Worm (Caenorhabditis elegans): ENCODE measurements around the gene clec-207.
"Not testable (repeated sequence)": the region's sequence is repeated elsewhere in the genome, so short reads cannot be mapped to it uniquely, and the experiment has no call there.

Gene clec-207

DNA sequence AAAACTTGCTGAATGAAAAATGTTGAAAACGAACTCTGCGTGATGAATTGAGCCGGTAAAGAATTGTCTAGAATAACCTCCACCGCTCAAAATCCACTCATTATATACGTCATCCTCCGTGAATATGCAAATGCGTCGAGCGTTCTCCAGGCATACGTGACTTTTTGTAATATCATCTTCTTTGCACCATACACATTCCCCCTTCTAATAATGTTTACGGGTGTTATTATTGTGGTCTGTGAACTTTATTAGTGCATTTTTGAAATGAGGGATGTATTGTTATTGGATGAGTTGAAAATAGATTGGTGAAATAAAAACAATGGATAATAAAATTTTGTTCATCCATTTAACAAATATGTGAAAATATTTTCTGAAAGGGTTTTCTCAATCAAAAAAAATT, 44.0 kb downstream of the clec-207 start, which contains the start of gene F22F7.7:
Gene F22F7.7 (minus strand): TSS at position 125 of the 400 bp plus-strand sequence.
- TF ChIP-seq ceh-27 (GFP tag; optimal IDR thresholded peaks at IDR 0.05) (no peak), ztf-26 (tag; optimal IDR thresholded peaks at IDR 0.05) (no peak), rec-8 (tag; optimal IDR thresholded peaks at IDR 0.05) (no peak), repo-1 (tag; optimal IDR thresholded peaks at IDR 0.05) (no peak), sptf-2 (GFP tag; optimal IDR thresholded peaks at IDR 0.05) (no peak), ccch-3 (GFP tag; optimal IDR thresholded peaks at IDR 0.05) (no peak), madf-8 (GFP tag; conservative IDR thresholded peaks at IDR 0.05) (no peak), attf-6 (GFP tag; IDR thresholded peaks at IDR 0.05) (no peak), cebp-2 (GFP tag; IDR thresholded peaks at IDR 0.05) (no peak), gei-17 (GFP tag; optimal IDR thresholded peaks at IDR 0.05) (no peak), K11D2.4 (GFP tag; IDR thresholded peaks at IDR 0.05) (no peak), ztf-6 (GFP tag; IDR thresholded peaks at IDR 0.05) (no peak)

DNA sequence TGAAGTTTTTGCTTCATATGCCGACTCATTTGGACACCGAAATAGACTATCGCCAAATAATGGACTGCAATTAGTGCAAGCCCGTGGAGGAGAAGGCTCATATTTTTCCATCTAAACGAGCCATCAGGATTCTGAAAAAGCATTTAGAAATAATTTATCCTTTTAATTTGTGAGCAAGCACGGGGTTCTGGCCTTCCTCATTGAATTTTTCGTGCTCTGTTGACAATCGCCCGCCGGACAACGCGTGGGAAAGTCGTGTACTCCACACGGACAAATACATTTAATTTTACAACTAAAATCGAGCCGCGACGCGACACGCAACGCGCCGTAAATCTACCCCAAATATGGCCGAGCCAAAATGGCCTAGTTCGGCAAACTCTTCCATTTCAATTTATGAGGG, 48.5 kb downstream of the clec-207 start, which contains the start of gene F22F7.12:
Gene F22F7.12 (minus strand): TSS at position 101 of the 400 bp plus-strand sequence.
- TF ChIP-seq ZK185.1 (tag; optimal IDR thresholded peaks at IDR 0.05; ENCODE audit: poor library complexity, severe bottlenecking); F57A8.1 (GFP tag; optimal IDR thresholded peaks at IDR 0.05); let-607 (tag; optimal IDR thresholded peaks at IDR 0.05): not testable (repeated sequence)

DNA sequence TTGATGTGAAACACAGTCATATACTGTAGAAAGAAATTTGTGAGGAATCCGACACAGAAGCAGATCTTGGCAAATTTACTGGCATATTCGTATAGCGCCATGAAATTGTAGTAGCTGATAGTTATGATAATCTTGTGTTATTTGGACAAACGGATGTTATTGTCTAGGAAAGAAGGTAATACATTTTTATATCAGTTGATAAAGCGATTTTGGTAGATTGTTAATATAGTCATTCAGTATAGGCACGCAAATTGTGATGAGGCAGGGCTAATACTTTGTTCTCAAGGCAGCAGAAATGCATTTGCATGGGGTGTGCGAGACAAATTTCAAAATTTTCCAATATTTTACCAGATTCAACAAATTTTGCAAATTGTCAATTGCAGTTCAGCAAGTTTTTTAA, 50.2 kb downstream of the clec-207 start, which contains the start of gene str-52:
Gene str-52 (minus strand): TSS at position 101 of the 400 bp plus-strand sequence.
- no peak for TF ChIP-seq lsl-1 (GFP tag; optimal IDR thresholded peaks at IDR 0.05)
- no peak for TF ChIP-seq hlh-26 (GFP tag; conservative IDR thresholded peaks at IDR 0.05)
- TF ChIP-seq ceh-79 (tag; optimal IDR thresholded peaks at IDR 0.05) = no peak
- TF ChIP-seq K11D2.4 (GFP tag; IDR thresholded peaks at IDR 0.05) = no peak
- no peak for TF ChIP-seq zim-3 (tag; optimal IDR thresholded peaks at IDR 0.05)
- TF ChIP-seq ama-1 (optimal IDR thresholded peaks at IDR 0.05) = no peak
- TF ChIP-seq ama-1 (GFP tag; optimal IDR thresholded peaks at IDR 0.05) = no peak
- no peak for TF ChIP-seq rcor-1 (GFP tag; IDR thresholded peaks at IDR 0.05)
- no peak for TF ChIP-seq D2030.7 (GFP tag; IDR thresholded peaks at IDR 0.05)
- TF ChIP-seq Y95B8A.8 (GFP tag; IDR thresholded peaks at IDR 0.05) = no peak
- no peak for TF ChIP-seq snpc-1.3 (tag; optimal IDR thresholded peaks at IDR 0.05; ENCODE audit: insufficient read depth)
- no peak for TF ChIP-seq madf-8 (GFP tag; conservative IDR thresholded peaks at IDR 0.05)
- TF ChIP-seq cebp-2 (GFP tag; IDR thresholded peaks at IDR 0.05) = no peak
- TF ChIP-seq xnd-1 (tag; optimal IDR thresholded peaks at IDR 0.05) = no peak

DNA sequence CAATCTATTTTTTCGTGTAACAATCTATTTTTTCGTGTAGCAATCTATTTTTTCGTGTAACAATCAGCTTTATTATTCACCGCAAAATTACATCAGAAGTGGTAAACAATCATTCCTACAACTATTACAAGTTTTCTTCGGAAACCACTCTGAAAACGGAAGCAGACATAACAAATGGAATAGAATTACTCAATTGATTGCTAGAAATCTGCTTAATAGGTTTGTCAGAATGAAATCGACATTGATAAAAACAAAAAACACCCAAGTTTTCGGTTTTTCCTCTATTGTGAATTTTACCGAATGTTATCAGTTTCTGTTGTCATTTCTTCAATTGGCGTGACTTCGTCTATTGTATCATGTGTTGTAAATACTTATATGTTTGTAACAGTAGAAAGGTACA, 50.9 kb downstream of the clec-207 start, which contains the start of gene srbc-20:
Gene srbc-20 (plus strand): TSS at position 301 of the 400 bp plus-strand sequence.
- TF ChIP-seq ceh-27 (GFP tag; optimal IDR thresholded peaks at IDR 0.05) = no peak
- TF ChIP-seq nhr-80 (tag; optimal IDR thresholded peaks at IDR 0.05) = no peak
- no peak for TF ChIP-seq attf-3 (GFP tag; conservative IDR thresholded peaks at IDR 0.05)
- no peak for TF ChIP-seq mel-28 (tag; optimal IDR thresholded peaks at IDR 0.05; ENCODE audit: borderline replicate concordance)
- no peak for TF ChIP-seq bed-1 (GFP tag; IDR thresholded peaks at IDR 0.05)
- no peak for TF ChIP-seq repo-1 (tag; optimal IDR thresholded peaks at IDR 0.05)
- TF ChIP-seq sdz-38 (tag; optimal IDR thresholded peaks at IDR 0.05) = no peak
- TF ChIP-seq ztf-22 (GFP tag; optimal IDR thresholded peaks at IDR 0.05) = no peak
- no peak for TF ChIP-seq ama-1 (optimal IDR thresholded peaks at IDR 0.05)
- no peak for TF ChIP-seq ama-1 (GFP tag; optimal IDR thresholded peaks at IDR 0.05)
- TF ChIP-seq F57A8.1 (GFP tag; optimal IDR thresholded peaks at IDR 0.05) = no peak
- TF ChIP-seq akir-1 (GFP tag; optimal IDR thresholded peaks at IDR 0.05) = no peak
- no peak for TF ChIP-seq ceh-40 (GFP tag; IDR thresholded peaks at IDR 0.05)
